Fruit fly (Drosophila melanogaster) whole organism, pupa: ENCODE results near the gene Rab9Fa.

Source experiments
- CG10348 ChIP-seq: fragments of 200-800 bp; sonication (Bioruptor generic); IDR thresholded peaks from 2 replicates; pipeline ENCODE4 v1.3.6; 2022; ENCODE audit warnings: missing biosample characterization, missing genetic modification characterization
- CG12605 ChIP-seq: fragments of 200-800 bp; sonication (Bioruptor generic); IDR thresholded peaks from 2 replicates; pipeline ENCODE4 v1.3.6; 2022; ENCODE audit warnings: missing biosample characterization, missing genetic modification characterization
- CG13204 ChIP-seq: fragments of 200-800 bp; sonication (Bioruptor generic); optimal IDR thresholded peaks from 2 replicates; lab custom pipeline; 2018; ENCODE audit warnings: missing biosample characterization, mild to moderate bottlenecking, missing genetic modification characterization, moderate library complexity
- CG14655 ChIP-seq: fragments of 200-800 bp; sonication (Bioruptor generic); optimal IDR thresholded peaks from 3 replicates; lab custom pipeline; 2017; ENCODE audit warnings: mild to moderate bottlenecking, missing biosample characterization, missing genetic modification reagents, missing genetic modification characterization
- CG15710 ChIP-seq: fragments of 200-800 bp; sonication (Bioruptor generic); optimal IDR thresholded peaks from 2 replicates; lab custom pipeline; 2018; ENCODE audit warnings: missing biosample characterization, mild to moderate bottlenecking, missing genetic modification characterization, moderate library complexity
- CG17806 ChIP-seq: fragments of 200-800 bp; sonication (Bioruptor generic); optimal IDR thresholded peaks from 2 replicates; lab custom pipeline; 2018; ENCODE audit warnings: missing biosample characterization, mild to moderate bottlenecking, missing genetic modification characterization, moderate library complexity
- CG32121 ChIP-seq: fragments of 200-800 bp; sonication (Bioruptor generic); IDR thresholded peaks from 2 replicates; pipeline ENCODE4 v1.3.6; 2022; ENCODE audit warnings: missing biosample characterization, missing genetic modification characterization
- CG34367 ChIP-seq: fragments of 200-800 bp; sonication (Bioruptor generic); optimal IDR thresholded peaks from 2 replicates; lab custom pipeline; 2018; ENCODE audit warnings: missing biosample characterization, mild to moderate bottlenecking, missing genetic modification characterization
- CG4496 ChIP-seq: fragments of 200-800 bp; sonication (Bioruptor generic); IDR thresholded peaks from 3 replicates; pipeline ENCODE4 v1.3.6; 2022; ENCODE audit warnings: missing biosample characterization, missing genetic modification characterization
- CG8159 ChIP-seq: fragments of 200-800 bp; sonication (Bioruptor generic); optimal IDR thresholded peaks from 3 replicates; lab custom pipeline; 2018; ENCODE audit warnings: missing biosample characterization, mild to moderate bottlenecking, missing genetic modification characterization, moderate library complexity
- CG8301 ChIP-seq: fragments of 200-800 bp; sonication (Bioruptor generic); optimal IDR thresholded peaks from 2 replicates; lab custom pipeline; 2018; ENCODE audit warnings: missing biosample characterization, mild to moderate bottlenecking, missing genetic modification characterization
- CG9948 ChIP-seq: fragments of 200-800 bp; sonication (Bioruptor generic); optimal IDR thresholded peaks from 2 replicates; lab custom pipeline; 2018; ENCODE audit warnings: missing biosample characterization, mild to moderate bottlenecking, missing genetic modification characterization, moderate library complexity
- D1 ChIP-seq: fragments of 200-800 bp; sonication (Bioruptor generic); optimal IDR thresholded peaks from 2 replicates; lab custom pipeline; 2018; ENCODE audit warnings: missing biosample characterization, mild to moderate bottlenecking, missing genetic modification characterization, moderate library complexity
- EcR ChIP-seq: fragments of 200-800 bp; sonication (Bioruptor generic); optimal IDR thresholded peaks from 3 replicates; lab custom pipeline; 2019; ENCODE audit warnings: missing biosample characterization, missing genetic modification characterization, mild to moderate bottlenecking, moderate library complexity, missing genetic modification reagents
- Ets98B ChIP-seq: fragments of 200-800 bp; sonication (Bioruptor generic); IDR thresholded peaks from 2 replicates; pipeline ENCODE4 v1.3.6; 2022; ENCODE audit warnings: missing biosample characterization, missing genetic modification characterization
- Pif1A ChIP-seq: fragments of 200-800 bp; sonication (Bioruptor generic); optimal IDR thresholded peaks from 3 replicates; lab custom pipeline; 2016; ENCODE audit warnings: missing biosample characterization, missing genetic modification characterization
- Pif1B ChIP-seq: fragments of 200-800 bp; sonication (Bioruptor generic); optimal IDR thresholded peaks from 3 replicates; lab custom pipeline; 2016; ENCODE audit warnings: missing biosample characterization, missing genetic modification characterization
- Snoo ChIP-seq: fragments of 200-800 bp; sonication (Bioruptor generic); optimal IDR thresholded peaks from 3 replicates; lab custom pipeline; 2017; ENCODE audit warnings: missing biosample characterization, mild to moderate bottlenecking, missing genetic modification characterization, inconsistent platforms
- fd96Ca ChIP-seq: fragments of 200-800 bp; sonication (Bioruptor generic); IDR thresholded peaks from 3 replicates; pipeline ENCODE4 v1.3.6; 2022; ENCODE audit warnings: missing biosample characterization, missing genetic modification characterization
- gl ChIP-seq: fragments of 200-800 bp; sonication (Bioruptor generic); optimal IDR thresholded peaks from 2 replicates; lab custom pipeline; 2018; ENCODE audit warnings: missing biosample characterization, mild to moderate bottlenecking, missing genetic modification characterization
- rn ChIP-seq: fragments of 200-800 bp; sonication (Bioruptor generic); IDR thresholded peaks from 2 replicates; pipeline ENCODE4 v1.3.6; 2022; ENCODE audit warnings: missing biosample characterization, missing genetic modification characterization

Gene Rab9Fa

dm6 chrX:10936599-10936998 lies 14.2 kb downstream of the Rab9Fa start:
- TF ChIP-seq EcR (GFP tag; lab: Kevin White, UChicago) (peak; percentile 31), CG9948 (tag; lab: Kevin White, UChicago) (peak; percentile 86), CG12605 (GFP tag; lab: Robert Waterston, UW) (peak; percentile 81), CG4496 (GFP tag; lab: Robert Waterston, UW) (peak; percentile 94), Pif1B (GFP tag; lab: Kevin White, UChicago) (peak; percentile 78), CG32121 (GFP tag; lab: Robert Waterston, UW) (peak; percentile 90), Pif1A (GFP tag; lab: Kevin White, UChicago) (peak; percentile 88), CG10348 (GFP tag; lab: Robert Waterston, UW) (no peak), CG8159 (tag; lab: Kevin White, UChicago) (peak; percentile 88), Snoo (peak; percentile 40), gl (tag; lab: Kevin White, UChicago) (peak; percentile 80), CG13204 (peak; percentile 83), CG17806 (tag; lab: Kevin White, UChicago) (peak; percentile 89), rn (GFP tag; lab: Robert Waterston, UW) (peak; percentile 62; the same call in 1 of the 2 replicates), CG14655 (GFP tag; lab: Kevin White, UChicago) (peak; percentile 82), fd96Ca (GFP tag; lab: Robert Waterston, UW) (peak; percentile 85), CG15710 (tag; lab: Kevin White, UChicago) (peak; percentile 89), CG8301 (tag; lab: Kevin White, UChicago) (peak; percentile 83), D1 (tag; lab: Kevin White, UChicago) (peak; percentile 23), Ets98B (GFP tag; lab: Robert Waterston, UW) (peak; percentile 90), CG34367 (tag; lab: Kevin White, UChicago) (peak; percentile 89)

dm6 chrX:10935587-10935986 lies 15.2 kb downstream of the Rab9Fa start:
- no peak for TF ChIP-seq CG34367 (tag; lab: Kevin White, UChicago)
- TF ChIP-seq Pif1B (GFP tag; lab: Kevin White, UChicago), result no peak
- TF ChIP-seq CG12605 (GFP tag; lab: Robert Waterston, UW), result no peak
- TF ChIP-seq gl (tag; lab: Kevin White, UChicago), result no peak
- no peak for TF ChIP-seq CG13204
- TF ChIP-seq Snoo, result no peak
- TF ChIP-seq CG32121 (GFP tag; lab: Robert Waterston, UW), result no peak
- no peak for TF ChIP-seq CG4496 (GFP tag; lab: Robert Waterston, UW)

dm6 chrX:10933776-10934175 lies 17.1 kb downstream of the Rab9Fa start:
- TF ChIP-seq rn (GFP tag; lab: Robert Waterston, UW), result no peak
- peak; percentile 24 for TF ChIP-seq CG17806 (tag; lab: Kevin White, UChicago)
- no peak for TF ChIP-seq Snoo
- peak; percentile 26 for TF ChIP-seq CG9948 (tag; lab: Kevin White, UChicago)
- TF ChIP-seq Ets98B (GFP tag; lab: Robert Waterston, UW), result 0 out of 2 replicates have a peak, but pooled peaks have one; percentile 8
- TF ChIP-seq CG8301 (tag; lab: Kevin White, UChicago), result peak; percentile 43
- no peak for TF ChIP-seq CG15710 (tag; lab: Kevin White, UChicago)
- TF ChIP-seq CG34367 (tag; lab: Kevin White, UChicago), result peak; percentile 1
- TF ChIP-seq fd96Ca (GFP tag; lab: Robert Waterston, UW), result peak; percentile 44; the same call in 1 of the 3 replicates
- no peak for TF ChIP-seq CG13204
- TF ChIP-seq CG14655 (GFP tag; lab: Kevin White, UChicago), result peak; percentile 53
- TF ChIP-seq CG8159 (tag; lab: Kevin White, UChicago), result peak; percentile 14
- peak; percentile 61 for TF ChIP-seq Pif1A (GFP tag; lab: Kevin White, UChicago)
- TF ChIP-seq CG32121 (GFP tag; lab: Robert Waterston, UW), result peak; percentile 60; the same call in 1 of the 2 replicates
- TF ChIP-seq CG4496 (GFP tag; lab: Robert Waterston, UW), result no peak

dm6 chrX:10932300-10932699 lies 18.5 kb downstream of the Rab9Fa start:
- TF ChIP-seq CG34367 (tag; lab: Kevin White, UChicago), result peak; percentile 15
- no peak for TF ChIP-seq CG8159 (tag; lab: Kevin White, UChicago)
- no peak for TF ChIP-seq CG32121 (GFP tag; lab: Robert Waterston, UW)
- no peak for TF ChIP-seq CG9948 (tag; lab: Kevin White, UChicago)
- peak; percentile 61; the same call in 2 of the 3 replicates for TF ChIP-seq CG4496 (GFP tag; lab: Robert Waterston, UW)
- TF ChIP-seq Snoo, result peak; percentile 1
- no peak for TF ChIP-seq CG17806 (tag; lab: Kevin White, UChicago)
- peak; percentile 50 for TF ChIP-seq gl (tag; lab: Kevin White, UChicago)
- no peak for TF ChIP-seq Pif1A (GFP tag; lab: Kevin White, UChicago)
- no peak for TF ChIP-seq rn (GFP tag; lab: Robert Waterston, UW)
- peak; percentile 41; the same call in 1 of the 2 replicates for TF ChIP-seq Ets98B (GFP tag; lab: Robert Waterston, UW)
- no peak for TF ChIP-seq Pif1B (GFP tag; lab: Kevin White, UChicago)
- peak; percentile 35; the same call in 1 of the 2 replicates for TF ChIP-seq CG12605 (GFP tag; lab: Robert Waterston, UW)
- TF ChIP-seq CG14655 (GFP tag; lab: Kevin White, UChicago), result no peak
- TF ChIP-seq CG8301 (tag; lab: Kevin White, UChicago), result no peak
- TF ChIP-seq D1 (tag; lab: Kevin White, UChicago), result no peak
- TF ChIP-seq CG10348 (GFP tag; lab: Robert Waterston, UW), result no peak
- TF ChIP-seq EcR (GFP tag; lab: Kevin White, UChicago), result peak; percentile 83
- TF ChIP-seq CG15710 (tag; lab: Kevin White, UChicago), result peak; percentile 36
- peak; percentile 25; the same call in 1 of the 3 replicates for TF ChIP-seq fd96Ca (GFP tag; lab: Robert Waterston, UW)
- TF ChIP-seq CG13204, result peak; percentile 47

- TF ChIP-seq CG32121 (GFP tag; lab: Robert Waterston, UW), result no peak
- no peak for TF ChIP-seq Pif1B (GFP tag; lab: Kevin White, UChicago)
- no peak for TF ChIP-seq CG12605 (GFP tag; lab: Robert Waterston, UW)
- no peak for TF ChIP-seq rn (GFP tag; lab: Robert Waterston, UW)
- TF ChIP-seq EcR (GFP tag; lab: Kevin White, UChicago), result no peak
- no peak for TF ChIP-seq CG13204
Measured at dm6 chrX:10931250-10931649, 19.6 kb downstream of the Rab9Fa start.
